Fruit fly (Drosophila melanogaster) ovary, adult (tissue): Measurements from ENCODE around the gene Polr3H.

Experiments used
- CG17801 ChIP-seq: fragments of 200-800 bp; optimal IDR thresholded peaks from 2 replicates; lab custom pipeline; 2019; ENCODE audit warnings: missing biosample characterization, mild to moderate bottlenecking, missing genetic modification characterization, moderate library complexity; ENCODE audit not compliant: partially characterized antibody

The Polr3H gene

dm6 chr3L:11627819-11628483 lies 20.6 kb upstream of the Polr3H start, which contains the start of gene Apt1:
Apt1 (plus strand) TSS chr3L:11628037.
- peak; percentile 59 for TF ChIP-seq CG17801 (GFP tag; lab: Kevin White, UChicago)

DNA sequence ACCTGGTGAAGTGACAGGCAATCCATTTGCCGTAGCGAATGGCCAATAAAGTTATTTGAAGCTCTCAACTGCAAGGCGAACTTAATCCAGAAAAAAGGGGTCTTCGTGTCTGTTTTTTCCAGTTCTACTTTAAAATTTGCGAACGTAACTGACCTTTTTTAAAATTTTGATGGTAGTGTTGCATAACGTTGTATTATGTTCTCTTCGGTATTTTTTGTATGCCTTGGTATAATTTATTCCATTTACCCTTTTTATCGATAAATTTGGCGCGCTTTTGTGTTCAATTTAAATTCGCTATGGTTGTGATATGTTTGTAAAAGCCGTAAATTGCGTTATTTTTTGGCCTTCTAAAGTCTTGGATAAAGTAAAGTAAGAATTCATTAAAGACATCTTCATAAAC lies 17.9 kb upstream of the Polr3H start:
- TF ChIP-seq CG17801 (GFP tag; lab: Kevin White, UChicago): no peak

DNA sequence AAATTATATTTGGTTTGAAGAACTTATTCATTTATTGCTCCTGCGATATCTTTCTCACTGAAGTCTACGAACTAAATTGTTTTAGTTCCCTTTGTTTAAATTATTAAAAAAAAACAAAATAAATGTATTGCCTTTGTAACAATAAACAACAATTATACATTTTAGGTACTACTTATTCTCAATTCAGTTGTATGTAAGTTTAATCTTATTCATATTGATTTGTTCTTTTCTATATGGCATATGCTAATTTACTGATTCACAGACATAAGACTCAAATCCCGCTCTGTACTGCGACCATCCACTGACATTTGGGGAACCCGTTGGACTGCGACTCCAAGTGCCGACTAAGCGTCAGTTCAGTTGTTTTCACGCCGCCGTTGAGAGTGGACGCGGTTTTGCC lies 17.5 kb upstream of the Polr3H start, which contains the start of gene CG32091:
CG32091 (plus strand) TSS at position 301 of the 400 bp plus-strand sequence.
- no peak for TF ChIP-seq CG17801 (GFP tag; lab: Kevin White, UChicago)

- peak; percentile 53 for TF ChIP-seq CG17801 (GFP tag; lab: Kevin White, UChicago)
These were observed 14.0 kb upstream of the Polr3H start for dm6 chr3L:11634551-11634950.

dm6 chr3L:11636829-11637228 lies 11.7 kb upstream of the Polr3H start:
- no peak for TF ChIP-seq CG17801 (GFP tag; lab: Kevin White, UChicago)

DNA sequence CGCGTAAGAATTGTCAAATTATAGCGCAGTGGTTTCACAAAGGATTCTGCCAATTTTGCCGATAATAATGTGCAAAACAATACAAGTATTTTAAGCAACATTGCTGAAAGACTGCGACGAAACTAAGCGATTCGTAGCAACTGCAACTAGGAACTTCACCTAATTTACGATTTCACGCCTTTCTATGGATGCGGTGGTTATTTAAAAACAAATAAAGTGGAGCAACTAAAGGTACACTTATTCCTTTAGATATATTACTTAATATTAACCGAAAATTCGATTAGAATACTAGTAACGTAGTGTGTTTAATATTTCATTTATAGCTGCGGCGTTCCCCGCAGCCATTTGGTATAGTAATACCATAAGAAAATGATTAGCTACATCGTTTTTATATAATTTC lies 2.6 kb upstream of the Polr3H start, which contains the start of gene CG6071:
CG6071 (minus strand) TSS at position 101 of the 400 bp plus-strand sequence.
- TF ChIP-seq CG17801 (GFP tag; lab: Kevin White, UChicago): no peak

DNA sequence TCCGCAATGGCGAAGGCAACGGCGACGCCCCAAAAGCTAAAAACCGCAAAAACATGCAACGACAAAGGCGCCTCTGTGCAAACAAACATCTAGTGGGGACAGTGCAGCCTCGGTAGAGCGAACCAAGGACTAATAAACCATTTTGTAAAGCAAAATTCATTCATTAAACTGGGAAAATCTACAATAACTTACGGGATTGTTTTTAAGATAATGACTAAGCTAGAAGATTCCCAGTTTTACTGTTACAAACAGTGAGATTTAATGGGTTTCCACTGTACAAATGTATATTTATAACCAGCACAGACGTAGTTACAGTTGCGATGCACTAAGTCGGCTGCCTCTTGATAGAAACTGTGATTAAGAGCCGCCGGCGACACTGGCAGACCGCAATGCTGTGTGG lies 7.6 kb downstream of the Polr3H start:
- no peak for TF ChIP-seq CG17801 (GFP tag; lab: Kevin White, UChicago)

DNA sequence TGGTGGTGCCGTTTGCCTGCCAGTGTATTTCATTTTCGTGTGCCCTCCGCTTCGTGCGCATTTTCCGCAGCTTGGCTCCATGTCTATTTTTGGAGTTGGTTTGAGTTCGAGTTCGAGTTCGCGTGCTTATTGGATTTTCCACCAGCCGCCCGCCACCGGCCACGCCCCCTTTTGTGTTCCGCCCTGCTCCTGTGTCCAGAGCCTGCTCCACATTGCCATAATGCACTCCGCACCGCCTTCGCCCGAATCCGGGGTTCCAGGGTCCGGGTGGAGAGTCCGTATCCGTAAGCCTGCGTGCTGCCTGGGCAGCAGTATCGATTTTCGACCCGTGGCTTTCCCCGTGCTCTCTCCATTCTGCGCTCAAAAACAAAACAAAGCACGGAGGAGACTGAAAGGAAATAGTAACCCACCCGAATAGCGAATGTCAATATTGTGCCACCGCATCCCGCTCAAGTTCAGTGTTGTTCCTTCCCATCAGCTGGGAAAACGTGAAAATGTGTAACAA lies 29.8 kb downstream of the Polr3H start:
- TF ChIP-seq CG17801 (GFP tag; lab: Kevin White, UChicago): no peak

- TF ChIP-seq CG17801 (GFP tag; lab: Kevin White, UChicago): no peak
These were observed 31.7 kb downstream of the Polr3H start, which contains the start of gene CG32085 for dm6 chr3L:11680298-11680697. CG32085 (minus strand) TSS chr3L:11680344.

DNA sequence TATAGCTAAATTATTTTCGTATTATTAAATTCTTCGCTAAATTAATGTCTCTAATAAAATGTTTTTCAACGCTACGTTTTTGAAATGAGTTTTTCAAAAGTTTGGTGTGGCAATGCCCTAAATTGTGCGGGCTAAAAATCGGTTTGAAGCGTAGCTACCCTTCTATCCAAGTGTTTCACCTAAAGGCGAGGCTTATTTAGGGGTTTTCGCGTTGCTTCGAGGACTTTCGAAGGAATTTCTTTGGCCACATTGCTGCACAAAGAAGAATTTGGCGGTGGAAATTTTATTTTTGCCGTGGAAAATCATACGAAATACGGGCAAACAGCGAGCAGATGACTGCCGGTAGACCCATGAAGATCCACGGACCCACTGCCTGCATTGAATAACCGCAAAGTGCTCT lies 33.2 kb downstream of the Polr3H start, which contains the start of gene TfIIEalpha:
TfIIEalpha (plus strand) TSS at position 245 of the 400 bp plus-strand sequence.
- TF ChIP-seq CG17801 (GFP tag; lab: Kevin White, UChicago): peak; percentile 24

dm6 chr3L:11683819-11684521 lies 35.4 kb downstream of the Polr3H start, which contains the start of gene Sugb:
Sugb (plus strand) TSS chr3L:11683980.
- peak; percentile 38 for TF ChIP-seq CG17801 (GFP tag; lab: Kevin White, UChicago)

dm6 chr3L:11684522-11684851 lies 35.9 kb downstream of the Polr3H start:
- TF ChIP-seq CG17801 (GFP tag; lab: Kevin White, UChicago): no peak

dm6 chr3L:11685876-11686275 lies 37.3 kb downstream of the Polr3H start:
- no peak for TF ChIP-seq CG17801 (GFP tag; lab: Kevin White, UChicago)

DNA sequence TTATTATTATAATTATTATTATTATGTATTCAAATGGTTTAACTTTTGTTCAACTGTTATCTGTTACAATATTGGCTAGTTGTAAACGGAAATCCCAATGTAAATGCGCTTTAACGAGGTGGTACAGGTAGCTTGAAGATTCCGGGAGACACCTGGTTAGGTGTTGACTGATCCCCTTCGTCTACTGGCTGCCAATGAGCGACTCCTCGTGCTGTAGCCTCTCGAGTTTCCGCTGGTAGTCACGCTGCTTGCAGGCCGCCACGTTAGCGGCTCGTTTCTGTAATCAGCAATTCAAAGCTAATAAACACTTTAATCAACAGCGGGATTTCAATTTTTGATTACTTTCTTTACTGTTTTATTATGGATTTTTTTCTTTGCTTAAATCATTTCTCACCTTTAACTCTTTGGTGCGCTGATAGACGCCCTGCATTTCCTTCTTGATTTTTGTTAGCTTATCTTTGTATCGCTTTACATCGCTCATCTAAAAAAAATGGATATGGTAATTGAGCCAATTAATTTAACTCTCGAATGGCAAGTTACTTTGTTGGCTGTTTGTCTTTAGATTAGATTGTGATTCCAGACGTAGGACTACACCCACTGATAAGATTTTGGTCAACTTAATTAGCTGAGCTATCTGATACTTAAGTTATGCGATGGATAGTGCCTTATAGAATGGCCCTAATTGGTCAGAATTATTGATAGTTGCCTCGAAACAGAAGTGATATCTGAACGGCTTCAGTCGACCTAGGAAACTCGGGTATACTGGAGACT lies 41.5 kb downstream of the Polr3H start:
- TF ChIP-seq CG17801 (GFP tag; lab: Kevin White, UChicago): peak; percentile 48
